Worm (Caenorhabditis elegans): ENCODE data around the gene scrm-8.
A peak's percentile ranks its signal among the peaks of the same experiment; 100 is the strongest.
"Not testable (repeated sequence)": the region's sequence is repeated elsewhere in the genome, so short reads cannot be mapped to it uniquely, and the experiment has no call there.

scrm-8 gene

ce11 chrIV:4176659-4177058 lies 12.2 kb downstream of the scrm-8 start:
- TF ChIP-seq ceh-36 (tag; optimal IDR thresholded peaks at IDR 0.05) (no peak), pes-1 (GFP tag; IDR thresholded peaks at IDR 0.05) (no peak), tbx-37 (GFP tag; conservative IDR thresholded peaks at IDR 0.05) (no peak), hnd-1 (tag; optimal IDR thresholded peaks at IDR 0.05) (no peak), ets-7 (tag; optimal IDR thresholded peaks at IDR 0.05) (no peak), flt-1 (GFP tag; IDR thresholded peaks at IDR 0.05) (no peak), aly-1 (tag; optimal IDR thresholded peaks at IDR 0.05) (no peak), tbx-11 (GFP tag; IDR thresholded peaks at IDR 0.05) (no peak), ceh-13 (GFP tag; optimal IDR thresholded peaks at IDR 0.05) (no peak), F13C5.2 (tag; optimal IDR thresholded peaks at IDR 0.05) (no peak)

- TF ChIP-seq tbx-11 (GFP tag; IDR thresholded peaks at IDR 0.05): no peak
- TF ChIP-seq B0310.2 (tag; optimal IDR thresholded peaks at IDR 0.05): no peak
- no peak for TF ChIP-seq flt-1 (GFP tag; IDR thresholded peaks at IDR 0.05)
- no peak for TF ChIP-seq pes-1 (GFP tag; IDR thresholded peaks at IDR 0.05)
- no peak for TF ChIP-seq tra-4 (tag; optimal IDR thresholded peaks at IDR 0.05)
- no peak for TF ChIP-seq F13C5.2 (tag; optimal IDR thresholded peaks at IDR 0.05)
Measured at ce11 chrIV:4177560-4177959, 13.1 kb downstream of the scrm-8 start.

- no peak for TF ChIP-seq F13C5.2 (tag; optimal IDR thresholded peaks at IDR 0.05)
- TF ChIP-seq hmg-4 (GFP tag; optimal IDR thresholded peaks at IDR 0.05): no peak
- TF ChIP-seq scrt-1 (GFP tag; IDR thresholded peaks at IDR 0.05): no peak
- TF ChIP-seq tbx-11 (GFP tag; IDR thresholded peaks at IDR 0.05): no peak
- TF ChIP-seq sea-1 (GFP tag; conservative IDR thresholded peaks at IDR 0.05): no peak
- TF ChIP-seq ama-1 (optimal IDR thresholded peaks at IDR 0.05): peak; percentile 4
- TF ChIP-seq tbx-37 (GFP tag; conservative IDR thresholded peaks at IDR 0.05): no peak
Measured at ce11 chrIV:4178424-4178823, 13.9 kb downstream of the scrm-8 start, which contains the start of gene tsen-34. Gene tsen-34 (plus strand): TSS chrIV:4178457.

- not testable (repeated sequence) for TF ChIP-seq flt-1 (GFP tag; IDR thresholded peaks at IDR 0.05); hmg-4 (GFP tag; optimal IDR thresholded peaks at IDR 0.05); ama-1 (optimal IDR thresholded peaks at IDR 0.05)
Measured at ce11 chrIV:4186099-4186498, 21.6 kb downstream of the scrm-8 start, which contains the start of gene K08D10.11. Gene K08D10.11 (minus strand): TSS chrIV:4186199.

- not testable (repeated sequence) for TF ChIP-seq ets-7, hmbx-1, ceh-36 (tag; optimal IDR thresholded peaks at IDR 0.05)
Measured at ce11 chrIV:4196729-4197128, 32.2 kb downstream of the scrm-8 start, which contains the start of gene K06B9.6. Gene K06B9.6 (minus strand): TSS chrIV:4196829.

ce11 chrIV:4197167-4197566 lies 32.7 kb downstream of the scrm-8 start, which contains the start of gene cyp-25A6:
Gene cyp-25A6 (plus strand): TSS chrIV:4197467.
- TF ChIP-seq F13C5.2 (tag; optimal IDR thresholded peaks at IDR 0.05); aly-1 (tag; optimal IDR thresholded peaks at IDR 0.05); ama-1 (optimal IDR thresholded peaks at IDR 0.05): not testable (repeated sequence)

- no peak for TF ChIP-seq ets-7 (tag; optimal IDR thresholded peaks at IDR 0.05)
- no peak for TF ChIP-seq hmbx-1 (tag; optimal IDR thresholded peaks at IDR 0.05)
Measured at ce11 chrIV:4204275-4204674, 39.8 kb downstream of the scrm-8 start, which contains the start of gene pax-2. Gene pax-2 (minus strand): TSS chrIV:4204375.

ce11 chrIV:4207088-4207487 lies 42.6 kb downstream of the scrm-8 start, which contains the start of gene osgn-1:
Gene osgn-1 (plus strand): TSS chrIV:4207388.
- no peak for TF ChIP-seq ceh-36 (tag; optimal IDR thresholded peaks at IDR 0.05)
- no peak for TF ChIP-seq hmbx-1 (tag; optimal IDR thresholded peaks at IDR 0.05)
- TF ChIP-seq scrt-1 (GFP tag; IDR thresholded peaks at IDR 0.05): no peak
- no peak for TF ChIP-seq ceh-13 (GFP tag; optimal IDR thresholded peaks at IDR 0.05)
- TF ChIP-seq tbx-11 (GFP tag; IDR thresholded peaks at IDR 0.05): no peak
- TF ChIP-seq hnd-1 (tag; optimal IDR thresholded peaks at IDR 0.05): no peak
- no peak for TF ChIP-seq flt-1 (GFP tag; IDR thresholded peaks at IDR 0.05)

ce11 chrIV:4209084-4209483 lies 44.6 kb downstream of the scrm-8 start:
- TF ChIP-seq flt-1 (GFP tag; IDR thresholded peaks at IDR 0.05) (no peak), hmbx-1 (tag; optimal IDR thresholded peaks at IDR 0.05) (no peak), tbx-37 (GFP tag; conservative IDR thresholded peaks at IDR 0.05) (no peak), sea-1 (GFP tag; conservative IDR thresholded peaks at IDR 0.05) (no peak), ceh-36 (tag; optimal IDR thresholded peaks at IDR 0.05) (no peak), ama-1 (optimal IDR thresholded peaks at IDR 0.05) (no peak), scrt-1 (GFP tag; IDR thresholded peaks at IDR 0.05) (no peak), hnd-1 (tag; optimal IDR thresholded peaks at IDR 0.05) (no peak), ets-7 (tag; optimal IDR thresholded peaks at IDR 0.05) (no peak), tra-4 (tag; optimal IDR thresholded peaks at IDR 0.05) (no peak), hmg-4 (GFP tag; optimal IDR thresholded peaks at IDR 0.05) (no peak), ceh-13 (GFP tag; optimal IDR thresholded peaks at IDR 0.05) (no peak)

- no peak for TF ChIP-seq hmg-4 (GFP tag; optimal IDR thresholded peaks at IDR 0.05)
- TF ChIP-seq tra-4 (tag; optimal IDR thresholded peaks at IDR 0.05): no peak
- TF ChIP-seq hnd-1 (tag; optimal IDR thresholded peaks at IDR 0.05): no peak
- no peak for TF ChIP-seq pes-1 (GFP tag; IDR thresholded peaks at IDR 0.05)
Measured at ce11 chrIV:4210868-4211267, 46.4 kb downstream of the scrm-8 start.

Data from whole organism, early embryonic.